Fruit fly (Drosophila melanogaster) whole organism, embryonic: ENCODE results near the gene ThrRS.

ENCODE experiments used
- CG1233 ChIP-seq: fragments of 200-800 bp; sonication (Bioruptor generic); optimal IDR thresholded peaks from 4 replicates; lab custom pipeline; 2018; ENCODE audit warnings: missing biosample characterization, mild to moderate bottlenecking, missing genetic modification characterization
- CG3726 ChIP-seq: fragments of 200-800 bp; sonication (Bioruptor generic); IDR thresholded peaks from 3 replicates; pipeline ENCODE4, ENCODE4 v1.3.6; 2022; ENCODE audit warnings: missing biosample characterization, missing genetic modification characterization
- Lpt ChIP-seq: fragments of >200 bp; optimal IDR thresholded peaks from 2 replicates; lab custom pipeline; 2018; ENCODE audit warnings: missing biosample characterization, missing genetic modification characterization
- Med ChIP-seq: fragments of 200-800 bp; sonication (Bioruptor generic); peaks from one replicate; lab custom pipeline; 2016; ENCODE audit warnings: missing biosample characterization, missing genetic modification characterization, mild to moderate bottlenecking, inconsistent platforms, moderate library complexity
- Ptx1 ChIP-seq: fragments of 200-800 bp; sonication (Bioruptor generic); IDR thresholded peaks from 2 replicates; pipeline ENCODE4 v1.3.6; 2022; ENCODE audit warnings: missing biosample characterization, missing genetic modification characterization
- Sox100B ChIP-seq: fragments of 200-800 bp; sonication (Bioruptor generic); optimal IDR thresholded peaks from 3 replicates; lab custom pipeline; 2018; ENCODE audit warnings: missing biosample characterization, mild to moderate bottlenecking, missing genetic modification characterization
- Ssrp ChIP-seq: fragments of 200-800 bp; sonication (Bioruptor generic); optimal IDR thresholded peaks from 2 replicates; lab custom pipeline; 2018; ENCODE audit warnings: missing biosample characterization, mild to moderate bottlenecking, missing genetic modification characterization, moderate library complexity
- gro ChIP-seq: fragments of 200-800 bp; sonication (Bioruptor generic); optimal IDR thresholded peaks from 2 replicates; lab custom pipeline; 2016; ENCODE audit warnings: missing biosample characterization, missing genetic modification characterization
- pan ChIP-seq, 4 experiments: fragments of >200 bp in 3 of 4; fragments of 200-800 bp in 1 of 4; sonication (Bioruptor generic) in 1 of 4; optimal IDR thresholded peaks in 3 of 4; IDR thresholded peaks in 1 of 4; 2 replicates each; pipeline versions ENCODE4 v1.3.6 to Lab custom; 2017 to 2022; ENCODE audit warnings: missing biosample characterization in 2 of 4, missing genetic modification characterization in 2 of 4, mixed read lengths in 1 of 4
- vfl ChIP-seq: fragments of 200-800 bp; sonication (Bioruptor generic); optimal IDR thresholded peaks from 2 replicates; lab custom pipeline; 2016; ENCODE audit warnings: missing biosample characterization, missing genetic modification characterization

DNA sequence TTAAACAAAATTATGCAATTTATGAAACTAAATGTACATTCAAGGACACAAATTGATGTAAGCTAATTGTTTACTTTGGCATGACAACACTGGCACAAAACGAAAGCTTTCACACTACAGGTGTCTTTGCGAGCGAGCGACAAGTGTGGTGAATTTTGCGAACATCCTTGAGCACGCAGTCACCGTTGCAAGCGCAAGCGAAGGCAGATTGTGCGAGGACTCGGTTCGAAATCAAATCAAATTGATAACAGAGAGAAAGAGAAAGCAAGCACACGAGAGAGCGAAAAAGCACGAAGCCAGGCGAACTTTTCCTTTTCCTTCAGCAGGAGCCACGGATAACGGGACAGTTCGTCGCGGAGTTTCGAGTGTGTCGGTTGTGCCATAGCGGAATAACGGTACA, 38.9 kb downstream of the ThrRS start, which contains the start of gene CG31760:
- TF ChIP-seq Med (GFP tag; lab: Kevin White, UChicago) (no peak), Sox100B (no peak), CG3726 (GFP tag; lab: Robert Waterston, UW) (no peak), pan (optimal IDR thresholded peaks at IDR 0.05; lab: Kevin White, UChicago) (no peak), pan (GFP tag; optimal IDR thresholded peaks at IDR 0.05 in 1 of 2, IDR thresholded peaks at IDR 0.05 in 1 of 2) (no peak), Ptx1 (no peak), vfl (no peak), gro (GFP tag; lab: Kevin White, UChicago) (no peak), CG1233 (no peak), Ssrp (no peak), Lpt (no peak)
